Worm (Caenorhabditis elegans): ENCODE data around the gene ZC262.4.

ce11 chrIII:8299078-8299587 lies 35.2 kb downstream of the ZC262.4 start:
- TF ChIP-seq dmd-4 (tag; optimal IDR thresholded peaks at IDR 0.05) (no peak), mdl-1 (tag; optimal IDR thresholded peaks at IDR 0.05) (no peak), unc-39 (tag; optimal IDR thresholded peaks at IDR 0.05) (no peak), nhr-11 (tag; optimal IDR thresholded peaks at IDR 0.05) (no peak), nhr-21 (tag; optimal IDR thresholded peaks at IDR 0.05) (no peak), R02D3.7 (tag; optimal IDR thresholded peaks at IDR 0.05) (no peak), zag-1 (tag; optimal IDR thresholded peaks at IDR 0.05) (no peak), elt-3 (tag; optimal IDR thresholded peaks at IDR 0.05) (no peak), aly-2 (tag; optimal IDR thresholded peaks at IDR 0.05) (no peak), lsy-2 (tag; optimal IDR thresholded peaks at IDR 0.05) (no peak), nhr-12 (tag; optimal IDR thresholded peaks at IDR 0.05) (no peak), nhr-25 (tag; optimal IDR thresholded peaks at IDR 0.05) (no peak), egl-27 (tag; optimal IDR thresholded peaks at IDR 0.05) (no peak)

Data from whole organism, L2 larva.